Fruit fly (Drosophila melanogaster) whole organism, embryonic: ENCODE results near the gene CG2187.

Source experiments
- CG11093 ChIP-seq: fragments of 200-800 bp; sonication (Bioruptor generic); IDR thresholded peaks from 3 replicates; pipeline ENCODE4 v1.3.6; 2022; ENCODE audit warnings: missing biosample characterization, missing genetic modification characterization
- CG11723 ChIP-seq: fragments of 200-800 bp; sonication (Bioruptor generic); optimal IDR thresholded peaks from 2 replicates; lab custom pipeline; 2017; ENCODE audit warnings: missing biosample characterization, mild to moderate bottlenecking, missing genetic modification characterization
- CG17568 ChIP-seq: fragments of 200-800 bp; sonication (Bioruptor generic); optimal IDR thresholded peaks from 2 replicates; lab custom pipeline; 2018; ENCODE audit warnings: missing biosample characterization, mild to moderate bottlenecking, missing genetic modification characterization, moderate library complexity
- Meics ChIP-seq: fragments of 200-800 bp; sonication (Bioruptor generic); optimal IDR thresholded peaks from 2 replicates; lab custom pipeline; 2017; ENCODE audit warnings: missing biosample characterization, mild to moderate bottlenecking, missing genetic modification characterization
- Sox100B ChIP-seq: fragments of 200-800 bp; sonication (Bioruptor generic); optimal IDR thresholded peaks from 3 replicates; lab custom pipeline; 2018; ENCODE audit warnings: missing biosample characterization, mild to moderate bottlenecking, missing genetic modification characterization

- no peak for TF ChIP-seq Meics (GFP tag; lab: Kevin White, UChicago)
- no peak for TF ChIP-seq CG17568 (GFP tag; lab: Kevin White, UChicago)
- TF ChIP-seq Sox100B (GFP tag; lab: Kevin White, UChicago) = no peak
- no peak for TF ChIP-seq CG11093
- TF ChIP-seq CG11723 = no peak
Observed at dm6 chr3R:31767528-31767927, 9.1 kb upstream of the CG2187 start.
